Fruit fly (Drosophila melanogaster) whole organism, adult: ENCODE results near the gene Obp18a.

Experiments
- CG11617 ChIP-seq: fragments of 200-800 bp; sonication (Bioruptor generic); optimal IDR thresholded peaks from 2 replicates; lab custom pipeline; 2017; ENCODE audit warnings: mild to moderate bottlenecking, missing biosample characterization, missing genetic modification reagents, missing genetic modification characterization
- CG12768 ChIP-seq: fragments of 200-800 bp; sonication (Bioruptor generic); optimal IDR thresholded peaks from 2 replicates; lab custom pipeline; 2017; ENCODE audit warnings: missing biosample characterization, missing genetic modification characterization, mild to moderate bottlenecking, moderate library complexity, missing genetic modification reagents
- CG14711 ChIP-seq: fragments of 200-800 bp; sonication (Bioruptor generic); optimal IDR thresholded peaks from 2 replicates; lab custom pipeline; 2018; ENCODE audit warnings: missing biosample characterization, mild to moderate bottlenecking, missing genetic modification characterization, moderate library complexity
- CG1620 ChIP-seq: fragments of 200-800 bp; sonication (Bioruptor generic); optimal IDR thresholded peaks from 2 replicates; lab custom pipeline; 2016; ENCODE audit warnings: missing biosample characterization, missing genetic modification characterization
- CG33017 ChIP-seq: fragments of 200-800 bp; sonication (Bioruptor generic); optimal IDR thresholded peaks from 2 replicates; lab custom pipeline; 2018; ENCODE audit warnings: missing biosample characterization, mild to moderate bottlenecking, missing genetic modification characterization, moderate library complexity
- CG5204 ChIP-seq: fragments of 200-800 bp; sonication (Bioruptor generic); optimal IDR thresholded peaks from 2 replicates; lab custom pipeline; 2016; ENCODE audit warnings: missing biosample characterization, missing genetic modification characterization
- CG7045 ChIP-seq: fragments of 200-800 bp; sonication (Bioruptor generic); optimal IDR thresholded peaks from 2 replicates; lab custom pipeline; 2017; ENCODE audit warnings: missing biosample characterization, mild to moderate bottlenecking, missing genetic modification characterization
- CG7101 ChIP-seq: fragments of 200-800 bp; sonication (Bioruptor generic); optimal IDR thresholded peaks from 2 replicates; lab custom pipeline; 2018; ENCODE audit warnings: missing biosample characterization, mild to moderate bottlenecking, missing genetic modification characterization, moderate library complexity
- Clk ChIP-seq: fragments of 200-800 bp; sonication (Bioruptor generic); optimal IDR thresholded peaks from 2 replicates; lab custom pipeline; 2017; ENCODE audit warnings: missing biosample characterization, missing genetic modification characterization
- Crg-1 ChIP-seq: fragments of 200-800 bp; sonication (Bioruptor generic); optimal IDR thresholded peaks from 2 replicates; lab custom pipeline; 2016; ENCODE audit warnings: missing biosample characterization, missing genetic modification characterization
- Hr96 ChIP-seq: fragments of 200-800 bp; sonication (Bioruptor generic); optimal IDR thresholded peaks from 2 replicates; lab custom pipeline; 2016; ENCODE audit warnings: missing biosample characterization, missing genetic modification characterization
- Mnt ChIP-seq: fragments of 200-800 bp; sonication (Bioruptor generic); optimal IDR thresholded peaks from 2 replicates; lab custom pipeline; 2016; ENCODE audit warnings: missing biosample characterization, mild to moderate bottlenecking, missing genetic modification characterization
- bab1 ChIP-seq: fragments of 200-800 bp; sonication (Bioruptor generic); optimal IDR thresholded peaks from 3 replicates; lab custom pipeline; 2019; ENCODE audit warnings: missing biosample characterization, mild to moderate bottlenecking, missing genetic modification characterization, moderate library complexity
- cic ChIP-seq: fragments of 200-800 bp; sonication (Bioruptor generic); optimal IDR thresholded peaks from 2 replicates; lab custom pipeline; 2017; ENCODE audit warnings: missing biosample characterization, mild to moderate bottlenecking, missing genetic modification characterization, moderate library complexity
- cnc ChIP-seq, 2 experiments: fragments of >200 bp; optimal IDR thresholded peaks; 2 replicates each; lab custom pipeline; 2017
- kay ChIP-seq: fragments of 200-800 bp; sonication (Bioruptor generic); peaks from one replicate; lab custom pipeline; 2016; ENCODE audit warnings: missing biosample characterization, missing genetic modification characterization, borderline replicate concordance
- ovo ChIP-seq: fragments of 200-800 bp; sonication (Bioruptor generic); optimal IDR thresholded peaks from 2 replicates; lab custom pipeline; 2016; ENCODE audit warnings: missing biosample characterization, missing genetic modification characterization
- pad ChIP-seq: fragments of 200-800 bp; sonication (Bioruptor generic); optimal IDR thresholded peaks from 3 replicates; lab custom pipeline; 2017; ENCODE audit warnings: missing biosample characterization, missing genetic modification characterization, mild to moderate bottlenecking, moderate library complexity, missing genetic modification reagents
- tj ChIP-seq: fragments of 200-800 bp; sonication (Bioruptor generic); optimal IDR thresholded peaks from 3 replicates; lab custom pipeline; 2017; ENCODE audit warnings: missing biosample characterization, mild to moderate bottlenecking, missing genetic modification characterization, moderate library complexity
- toe ChIP-seq: fragments of 200-800 bp; sonication (Bioruptor generic); optimal IDR thresholded peaks from 2 replicates; lab custom pipeline; 2016; ENCODE audit warnings: missing biosample characterization, missing genetic modification characterization

The Obp18a gene

DNA sequence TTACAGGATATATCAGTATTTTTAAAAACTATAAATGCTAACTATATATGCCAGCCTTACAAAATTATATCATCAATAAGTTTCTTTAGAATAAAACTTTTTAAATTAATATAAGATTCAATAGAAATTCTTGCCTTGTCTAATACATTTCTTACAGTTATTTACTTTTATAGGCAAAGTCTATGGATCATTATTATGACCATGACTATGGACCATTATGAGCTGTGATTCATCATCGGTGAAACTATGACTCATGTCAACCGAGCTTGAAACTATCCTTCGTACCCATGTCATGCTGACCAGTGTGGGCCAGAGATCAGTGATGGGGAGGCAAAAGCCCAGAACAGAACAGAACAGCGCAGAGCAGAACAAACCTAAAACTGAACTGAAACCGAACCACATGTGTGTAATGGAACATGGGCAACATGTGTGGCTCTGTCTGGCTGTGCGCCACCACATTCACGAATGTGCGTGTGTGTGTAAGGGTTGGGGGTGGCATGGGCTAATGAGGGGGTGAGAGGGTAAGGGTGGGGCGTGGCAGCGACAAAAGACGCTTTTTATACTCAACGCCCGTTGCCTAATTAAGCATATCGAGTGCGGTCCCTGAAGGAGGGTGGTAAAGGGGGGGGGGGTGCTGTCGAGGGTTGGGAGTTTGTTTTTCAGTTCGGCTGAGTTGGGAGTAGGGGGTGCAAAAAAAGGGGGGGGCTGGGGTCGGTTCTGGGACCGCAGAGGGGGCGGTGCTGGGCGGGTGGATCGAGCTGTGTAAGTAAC, 23.0 kb upstream of the Obp18a start:
- no peak for TF ChIP-seq kay (GFP tag; lab: Kevin White, UChicago)
- no peak for TF ChIP-seq toe (GFP tag; lab: Kevin White, UChicago)
- no peak for TF ChIP-seq CG33017
- TF ChIP-seq CG14711 (tag; lab: Kevin White, UChicago) = no peak
- TF ChIP-seq CG7045 (GFP tag; lab: Kevin White, UChicago) = no peak
- no peak for TF ChIP-seq pad (GFP tag; lab: Kevin White, UChicago)
- TF ChIP-seq CG1620 (GFP tag; lab: Kevin White, UChicago) = no peak
- TF ChIP-seq CG7101 = no peak

DNA sequence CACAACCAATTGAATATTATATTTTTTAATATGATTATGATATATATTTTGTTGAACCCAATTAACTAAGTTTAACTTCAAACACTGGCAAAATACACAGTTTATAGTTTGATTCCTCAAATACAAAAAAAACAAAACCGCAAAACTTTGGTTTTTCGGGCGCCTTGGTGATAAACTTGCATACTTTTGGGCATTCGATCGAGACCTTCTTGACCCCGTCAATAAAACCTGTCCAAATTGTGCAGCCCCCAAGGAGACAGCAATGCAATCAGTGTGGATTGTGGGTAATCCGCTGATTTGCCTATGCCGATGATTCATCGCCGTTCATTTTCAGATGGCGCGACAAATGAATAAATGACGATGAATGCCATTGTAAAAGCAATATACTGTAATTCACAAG, 21.8 kb upstream of the Obp18a start:
- TF ChIP-seq Crg-1 (GFP tag; lab: Kevin White, UChicago) = no peak

DNA sequence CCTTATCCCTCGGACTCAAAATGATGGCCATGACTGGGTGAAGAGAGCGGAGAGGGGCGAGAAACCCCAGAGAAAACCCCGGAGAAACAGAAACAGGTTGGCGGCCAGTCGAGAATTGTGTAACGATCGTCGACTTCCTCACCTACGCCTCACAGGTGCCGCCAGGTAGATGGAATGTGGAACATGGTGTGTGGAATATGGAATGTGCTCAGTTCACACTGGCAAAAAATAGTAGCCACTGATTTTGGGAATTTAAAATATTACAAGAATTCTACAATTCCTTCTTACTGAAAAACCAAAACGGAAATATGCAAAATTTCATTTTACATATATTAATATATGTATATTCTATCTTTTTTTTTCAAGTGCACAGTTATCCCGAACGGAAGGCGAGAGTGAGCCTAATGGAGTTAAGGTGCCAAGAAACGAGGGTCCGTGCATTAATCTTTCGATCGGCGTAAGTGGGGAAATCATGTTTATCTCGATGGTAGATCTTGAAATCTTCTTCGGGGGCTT, 20.3 kb upstream of the Obp18a start:
- TF ChIP-seq CG7045 (GFP tag; lab: Kevin White, UChicago) = peak; percentile 13
- no peak for TF ChIP-seq CG11617 (GFP tag; lab: Kevin White, UChicago)
- no peak for TF ChIP-seq kay (GFP tag; lab: Kevin White, UChicago)
- peak; percentile 8 for TF ChIP-seq CG7101
- no peak for TF ChIP-seq Clk (GFP tag; lab: Kevin White, UChicago)
- TF ChIP-seq pad (GFP tag; lab: Kevin White, UChicago) = no peak
- no peak for TF ChIP-seq ovo (GFP tag; lab: Kevin White, UChicago)
- peak; percentile 35 for TF ChIP-seq CG14711 (tag; lab: Kevin White, UChicago)
- no peak for TF ChIP-seq CG1620 (GFP tag; lab: Kevin White, UChicago)
- no peak for TF ChIP-seq Mnt (GFP tag; lab: Kevin White, UChicago)
- TF ChIP-seq CG5204 (GFP tag; lab: Kevin White, UChicago) = peak; percentile 18
- TF ChIP-seq tj (GFP tag; lab: Kevin White, UChicago) = no peak
- no peak for TF ChIP-seq cnc (optimal IDR thresholded peaks at IDR 0.05; lab: Kevin White, UChicago)
- TF ChIP-seq Hr96 (GFP tag; lab: Kevin White, UChicago) = no peak
- TF ChIP-seq Crg-1 (GFP tag; lab: Kevin White, UChicago) = no peak
- no peak for TF ChIP-seq bab1 (GFP tag; lab: Kevin White, UChicago)
- TF ChIP-seq toe (GFP tag; lab: Kevin White, UChicago) = no peak
- TF ChIP-seq CG12768 = no peak
- no peak for TF ChIP-seq CG33017

DNA sequence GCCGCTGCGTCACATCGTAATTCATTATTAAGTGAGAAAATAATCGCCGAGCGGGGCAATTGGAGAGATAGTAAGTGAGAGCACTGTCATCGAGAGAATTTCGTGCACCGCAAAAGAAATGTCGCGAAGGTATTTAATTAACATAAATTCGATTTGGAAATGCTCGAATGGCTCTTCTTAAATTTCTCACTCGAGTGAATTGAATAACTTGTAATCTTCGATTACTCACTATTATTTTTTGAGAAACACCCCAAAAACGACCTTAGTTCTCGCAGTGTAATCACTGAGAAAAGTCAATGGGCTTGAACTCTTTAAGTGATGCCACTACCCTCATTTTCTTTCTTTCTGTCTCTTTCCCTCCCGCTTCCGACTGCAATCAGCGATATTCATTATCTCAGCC, 19.3 kb upstream of the Obp18a start:
- TF ChIP-seq tj (GFP tag; lab: Kevin White, UChicago) (peak; percentile 37), pad (GFP tag; lab: Kevin White, UChicago) (peak; percentile 55), Clk (GFP tag; lab: Kevin White, UChicago) (peak; percentile 22), Mnt (GFP tag; lab: Kevin White, UChicago) (peak; percentile 35), toe (GFP tag; lab: Kevin White, UChicago) (no peak), Crg-1 (GFP tag; lab: Kevin White, UChicago) (peak; percentile 58), kay (GFP tag; lab: Kevin White, UChicago) (no peak), CG5204 (GFP tag; lab: Kevin White, UChicago) (peak; percentile 53), ovo (GFP tag; lab: Kevin White, UChicago) (no peak), bab1 (GFP tag; lab: Kevin White, UChicago) (peak; percentile 82), Hr96 (GFP tag; lab: Kevin White, UChicago) (peak; percentile 46), CG12768 (peak; percentile 72), CG14711 (tag; lab: Kevin White, UChicago) (peak; percentile 83), CG1620 (GFP tag; lab: Kevin White, UChicago) (no peak), cnc (optimal IDR thresholded peaks at IDR 0.05; lab: Kevin White, UChicago) (no peak), CG11617 (GFP tag; lab: Kevin White, UChicago) (peak; percentile 54), CG7045 (GFP tag; lab: Kevin White, UChicago) (peak; percentile 67), CG33017 (peak; percentile 81), cic (GFP tag; lab: Kevin White, UChicago) (peak; percentile 47), CG7101 (peak; percentile 82)

DNA sequence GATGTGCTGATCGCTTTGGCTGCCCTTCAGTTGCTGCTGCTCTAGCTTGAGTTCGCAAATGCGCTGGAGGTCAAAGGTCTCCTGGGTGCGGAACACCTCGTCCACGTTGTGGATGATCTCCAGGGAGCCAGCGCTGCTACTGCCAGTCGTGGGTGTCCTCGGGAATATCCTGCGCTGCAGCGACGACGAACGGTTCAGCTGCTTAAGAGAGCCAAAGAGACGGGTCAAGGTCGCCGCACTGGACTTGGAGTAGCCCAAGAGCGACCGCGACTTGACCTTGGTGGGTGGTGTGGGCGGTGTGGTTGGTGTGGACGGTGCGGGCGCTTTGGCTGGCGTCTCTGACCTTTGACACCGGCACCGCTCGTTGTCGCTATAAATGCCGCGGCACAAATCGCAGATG, 18.6 kb upstream of the Obp18a start:
- TF ChIP-seq Crg-1 (GFP tag; lab: Kevin White, UChicago) = no peak
- no peak for TF ChIP-seq CG11617 (GFP tag; lab: Kevin White, UChicago)
- no peak for TF ChIP-seq CG5204 (GFP tag; lab: Kevin White, UChicago)
- TF ChIP-seq CG12768 = no peak
- TF ChIP-seq CG7101 = no peak
- TF ChIP-seq CG1620 (GFP tag; lab: Kevin White, UChicago) = no peak
- no peak for TF ChIP-seq kay (GFP tag; lab: Kevin White, UChicago)
- no peak for TF ChIP-seq toe (GFP tag; lab: Kevin White, UChicago)
- no peak for TF ChIP-seq Mnt (GFP tag; lab: Kevin White, UChicago)
